Worm (Caenorhabditis elegans) whole organism, L1 larva: ENCODE results near the gene Y82E9BL.3.

Source experiments
- C16A3.4 ChIP-seq: fragments of 150-350 bp; optimal IDR thresholded peaks from 2 replicates; lab custom pipeline; 2014; ENCODE audit warnings: missing biosample characterization, missing genetic modification characterization
- C34B4.2 ChIP-seq: sonication (generic microtip); optimal IDR thresholded peaks from 2 replicates; lab custom pipeline; 2017; ENCODE audit warnings: mild to moderate bottlenecking, missing genetic modification characterization, missing compliant biosample characterization
- Y116A8C.19 ChIP-seq: sonication (generic microtip); optimal IDR thresholded peaks from 2 replicates; lab custom pipeline; 2016; ENCODE audit warnings: missing compliant biosample characterization, missing genetic modification characterization, borderline replicate concordance
- aha-1 ChIP-seq: fragments of 150-350 bp; optimal IDR thresholded peaks from 2 replicates; lab custom pipeline; 2014; ENCODE audit warnings: missing biosample characterization, missing genetic modification characterization
- ama-1 ChIP-seq: fragments of 150-350 bp; optimal IDR thresholded peaks from 2 replicates; lab custom pipeline; 2014
- ceh-82 ChIP-seq, 3 experiments: fragments of 150-350 bp in 1 of 3; sonication (generic microtip) in 2 of 3; optimal IDR thresholded peaks; 2 replicates each; lab custom pipeline; 2014 to 2017; ENCODE audit warnings: missing biosample characterization in 3 of 3, missing genetic modification characterization in 3 of 3
- ceh-88 ChIP-seq: fragments of 200-800 bp; sonication (Bioruptor generic); IDR thresholded peaks from 2 replicates; pipeline ENCODE4 v1.3.6; 2022; ENCODE audit warnings: missing genetic modification characterization, missing compliant biosample characterization
- efl-1 ChIP-seq, 4 experiments: fragments of 150-350 bp; optimal IDR thresholded peaks in 3 of 4; peaks in 1 of 4; 1 replicate in 1 of 4; 2 replicates in 3 of 4; lab custom pipeline; 2014; ENCODE audit warnings: missing biosample characterization in 2 of 4, missing genetic modification characterization in 2 of 4, missing genetic modification reagents in 2 of 4
- efl-3 ChIP-seq: fragments of 200-800 bp; sonication (Bioruptor generic); optimal IDR thresholded peaks from 2 replicates; lab custom pipeline; 2018; ENCODE audit warnings: mild to moderate bottlenecking, missing genetic modification characterization, missing compliant biosample characterization
- egl-13 ChIP-seq: sonication (generic microtip); optimal IDR thresholded peaks from 2 replicates; lab custom pipeline; 2016; ENCODE audit warnings: missing genotype, missing genetic modification reagents, missing genetic modification characterization, missing compliant biosample characterization
- elt-2 ChIP-seq: sonication (generic microtip); optimal IDR thresholded peaks from 2 replicates; lab custom pipeline; 2016; ENCODE audit warnings: missing genetic modification characterization, mild to moderate bottlenecking, inconsistent platforms, missing compliant biosample characterization, missing genetic modification reagents
- elt-3 ChIP-seq, 6 experiments: fragments of 150-350 bp in 1 of 6; sonication (generic microtip); optimal IDR thresholded peaks; 2 replicates each; lab custom pipeline; 2017 to 2018; ENCODE audit warnings: missing biosample characterization in 6 of 6, missing genetic modification characterization in 6 of 6, inconsistent platforms in 1 of 6
- ets-5 ChIP-seq: fragments of 200-800 bp; sonication (Bioruptor generic); IDR thresholded peaks from 2 replicates; pipeline ENCODE4 v1.3.6; 2022; ENCODE audit warnings: missing genetic modification characterization, missing compliant biosample characterization
- fkh-8 ChIP-seq: sonication (generic microtip); optimal IDR thresholded peaks from 2 replicates; lab custom pipeline; 2016; ENCODE audit warnings: mild to moderate bottlenecking, missing genetic modification characterization, missing compliant biosample characterization
- grh-1 ChIP-seq: fragments of 200-800 bp; sonication (Bioruptor generic); IDR thresholded peaks from 2 replicates; pipeline ENCODE4 v1.3.6; 2022; ENCODE audit warnings: missing genetic modification reagents, missing genetic modification characterization, missing compliant biosample characterization
- hlh-17 ChIP-seq: fragments of 200-800 bp; sonication (Bioruptor generic); optimal IDR thresholded peaks from 2 replicates; lab custom pipeline; 2018; ENCODE audit warnings: missing genetic modification characterization, mild to moderate bottlenecking, missing compliant biosample characterization, moderate library complexity, borderline replicate concordance
- jun-1 ChIP-seq: fragments of 150-350 bp; optimal IDR thresholded peaks from 2 replicates; lab custom pipeline; 2014; ENCODE audit warnings: missing biosample characterization, missing genetic modification reagents, missing genetic modification characterization
- lsy-2 ChIP-seq, 2 experiments: fragments of 150-350 bp; optimal IDR thresholded peaks; 2 replicates each; lab custom pipeline; 2014; ENCODE audit warnings: missing biosample characterization in 2 of 2, missing genetic modification characterization in 2 of 2
- mdl-1 ChIP-seq, 2 experiments: fragments of 150-350 bp; optimal IDR thresholded peaks; 2 replicates each; lab custom pipeline; 2014 to 2017; ENCODE audit warnings: missing biosample characterization in 2 of 2, missing genetic modification characterization in 2 of 2, inconsistent platforms in 1 of 2
- mef-2 ChIP-seq: fragments of 150-350 bp; optimal IDR thresholded peaks from 2 replicates; lab custom pipeline; 2014; ENCODE audit warnings: missing biosample characterization, missing genetic modification characterization
- mep-1 ChIP-seq: fragments of 150-350 bp; optimal IDR thresholded peaks from 2 replicates; lab custom pipeline; 2014; ENCODE audit warnings: missing biosample characterization, missing genetic modification characterization
- nhr-12 ChIP-seq: sonication (generic microtip); optimal IDR thresholded peaks from 2 replicates; lab custom pipeline; 2017; ENCODE audit warnings: missing biosample characterization, missing genetic modification characterization
- pag-3 ChIP-seq: sonication (generic microtip); optimal IDR thresholded peaks from 2 replicates; lab custom pipeline; 2017; ENCODE audit warnings: missing genetic modification characterization, mild to moderate bottlenecking, missing compliant biosample characterization, antibody characterized with exemption, borderline replicate concordance; ENCODE audit not compliant: insufficient read depth
- pax-3 ChIP-seq: fragments of 200-800 bp; sonication (Bioruptor generic); optimal IDR thresholded peaks from 2 replicates; lab custom pipeline; 2018; ENCODE audit warnings: mild to moderate bottlenecking, missing genetic modification characterization, moderate library complexity, missing compliant biosample characterization
- snu-23 ChIP-seq: sonication (generic microtip); optimal IDR thresholded peaks from 2 replicates; lab custom pipeline; 2016; ENCODE audit warnings: missing genetic modification characterization, missing compliant biosample characterization
- sup-37 ChIP-seq: fragments of 200-800 bp; sonication (Bioruptor generic); optimal IDR thresholded peaks from 2 replicates; lab custom pipeline; 2018; ENCODE audit warnings: mild to moderate bottlenecking, missing genetic modification characterization, missing compliant biosample characterization
- tlp-1 ChIP-seq: fragments of 150-350 bp; optimal IDR thresholded peaks from 2 replicates; lab custom pipeline; 2014; ENCODE audit warnings: missing biosample characterization, missing genetic modification characterization
- unc-130 ChIP-seq: fragments of 150-350 bp; optimal IDR thresholded peaks from 2 replicates; lab custom pipeline; 2017; ENCODE audit warnings: missing biosample characterization, missing genetic modification characterization, inconsistent platforms
- unc-62 ChIP-seq: fragments of 150-350 bp; optimal IDR thresholded peaks from 2 replicates; lab custom pipeline; 2014; ENCODE audit warnings: missing biosample characterization, missing genetic modification reagents, missing genetic modification characterization
- unc-98 ChIP-seq: fragments of 200-800 bp; sonication (Bioruptor generic); IDR thresholded peaks from 2 replicates; pipeline ENCODE4 v1.3.6; 2022; ENCODE audit warnings: missing genetic modification characterization, missing compliant biosample characterization
- ztf-11 ChIP-seq, 2 experiments: sonication (generic microtip); optimal IDR thresholded peaks; 2 replicates each; lab custom pipeline; 2016 to 2017; ENCODE audit warnings: missing genetic modification characterization in 2 of 2, missing biosample characterization in 1 of 2, missing compliant biosample characterization in 1 of 2
- ztf-4 ChIP-seq: fragments of 150-350 bp; optimal IDR thresholded peaks from 2 replicates; lab custom pipeline; 2014; ENCODE audit warnings: missing biosample characterization, missing genetic modification characterization

Gene Y82E9BL.3

DNA sequence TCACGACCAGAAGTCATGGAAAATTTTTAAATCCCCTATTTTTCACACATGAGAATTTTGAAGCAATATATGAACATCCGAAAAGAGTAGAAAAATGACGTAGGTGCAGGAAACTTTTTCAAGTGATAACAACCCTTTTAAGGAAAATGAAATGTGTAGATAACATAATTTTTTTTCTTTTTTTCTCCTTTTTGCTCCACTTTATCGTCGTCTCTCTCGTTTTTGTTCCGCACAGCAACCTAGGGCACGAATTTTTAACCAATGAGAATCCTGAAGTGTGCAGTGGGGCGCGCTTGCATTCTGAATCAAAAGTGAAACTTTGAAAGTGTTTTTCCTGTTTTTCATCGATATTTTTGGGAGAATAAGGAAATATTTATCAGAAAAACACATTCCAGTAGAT is 42.1 kb upstream of the Y82E9BL.3 start (continued):
- TF ChIP-seq sup-37 (GFP tag; lab: Kevin White, UChicago) (no peak), pag-3 (tag; lab: Kevin White, UChicago) (no peak), fkh-8 (tag; lab: Kevin White, UChicago) (no peak), efl-1 (optimal IDR thresholded peaks at IDR 0.05; lab: Kevin White, UChicago) (no peak), efl-1 (GFP tag; optimal IDR thresholded peaks at IDR 0.05 in 1 of 2; lab: Kevin White, UChicago) (peak in 1 of 2 experiments; percentile 86), C16A3.4 (tag; lab: Kevin White, UChicago) (no peak), lsy-2 (tag; optimal IDR thresholded peaks at IDR 0.05; lab: Kevin White, UChicago) (peak in 1 of 2 experiments; percentile 13), nhr-12 (tag; lab: Kevin White, UChicago) (no peak)
- TF ChIP-seq, all 84 proteins: peak for 7

- TF ChIP-seq ceh-88 (GFP tag; lab: Robert Waterston, UW) (no peak), nhr-12 (tag; lab: Kevin White, UChicago) (no peak), mep-1 (tag; lab: Kevin White, UChicago) (no peak), unc-98 (no peak), C16A3.4 (tag; lab: Kevin White, UChicago) (no peak), egl-13 (tag; lab: Kevin White, UChicago) (no peak), efl-3 (GFP tag; lab: Kevin White, UChicago) (no peak), elt-3 (tag; optimal IDR thresholded peaks at IDR 0.05; lab: Kevin White, UChicago) (no peak), ama-1 (lab: Kevin White, UChicago) (no peak), lsy-2 (tag; optimal IDR thresholded peaks at IDR 0.05; lab: Kevin White, UChicago) (no peak), C34B4.2 (tag; lab: Kevin White, UChicago) (no peak), ceh-82 (tag; optimal IDR thresholded peaks at IDR 0.05; lab: Kevin White, UChicago) (no peak), snu-23 (no peak), pax-3 (no peak), mef-2 (tag; lab: Kevin White, UChicago) (no peak), ztf-4 (tag; lab: Kevin White, UChicago) (no peak), unc-62 (GFP tag; lab: Kevin White, UChicago) (no peak), Y116A8C.19 (tag; lab: Kevin White, UChicago) (no peak), aha-1 (tag; lab: Kevin White, UChicago) (no peak)
Measured at ce11 chrIII:1391752-1392151, 41.1 kb upstream of the Y82E9BL.3 start, which contains the start of gene pals-17. TSS of gene pals-17 (minus strand) at chrIII:1391852.

ce11 chrIII:1389988-1390387 is 39.3 kb upstream of the Y82E9BL.3 start:
- TF ChIP-seq jun-1 (tag; lab: Kevin White, UChicago), result peak; percentile 13
- no peak for TF ChIP-seq unc-130
- peak; percentile 90 for TF ChIP-seq elt-2 (tag; lab: Kevin White, UChicago)
- TF ChIP-seq ztf-11 (tag; optimal IDR thresholded peaks at IDR 0.05; lab: Kevin White, UChicago), result no peak
- TF ChIP-seq tlp-1, result peak; percentile 66

- TF ChIP-seq mdl-1 (tag; optimal IDR thresholded peaks at IDR 0.05; lab: Kevin White, UChicago) (no peak), grh-1 (no peak), hlh-17 (GFP tag; lab: Kevin White, UChicago) (no peak), ets-5 (GFP tag; lab: Robert Waterston, UW) (no peak), efl-1 (optimal IDR thresholded peaks at IDR 0.05; lab: Kevin White, UChicago) (no peak), efl-1 (GFP tag; optimal IDR thresholded peaks at IDR 0.05 in 1 of 2; lab: Kevin White, UChicago) (peak in 1 of 2 experiments; percentile 75)
Measured at ce11 chrIII:1388274-1389058, 37.8 kb upstream of the Y82E9BL.3 start, which contains the start of gene pals-20. TSS of gene pals-20 (minus strand) at chrIII:1388324.
